Worm (Caenorhabditis elegans) whole organism, L1 larva: ENCODE data around the gene nhr-104.

Experiments used
- Y116A8C.19 ChIP-seq: sonication (generic microtip); optimal IDR thresholded peaks from 2 replicates; lab custom pipeline; 2016; ENCODE audit warnings: missing compliant biosample characterization, missing genetic modification characterization, borderline replicate concordance
- elt-2 ChIP-seq: sonication (generic microtip); optimal IDR thresholded peaks from 2 replicates; lab custom pipeline; 2016; ENCODE audit warnings: missing genetic modification characterization, mild to moderate bottlenecking, inconsistent platforms, missing compliant biosample characterization, missing genetic modification reagents

DNA sequence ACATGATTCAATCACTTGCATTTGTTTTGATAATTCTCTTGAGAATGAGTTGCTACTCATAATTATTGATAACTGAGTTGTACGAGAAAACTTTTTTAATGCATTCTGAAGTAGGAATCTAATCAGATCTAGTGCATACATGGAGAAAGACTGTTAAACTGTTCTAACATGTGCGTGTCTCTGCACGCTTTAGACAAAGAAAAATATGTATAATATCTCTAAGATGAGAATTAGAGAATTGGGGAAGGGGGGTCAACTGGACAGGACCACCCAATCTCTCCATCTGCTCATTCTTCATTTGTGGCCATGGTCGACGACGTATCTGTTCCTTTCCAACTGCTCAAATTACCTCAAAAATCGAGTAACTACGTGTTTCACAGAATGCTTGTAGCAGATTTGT, 51.2 kb downstream of the nhr-104 start, which contains the start of gene fbxb-78:
- TF ChIP-seq Y116A8C.19 (tag; lab: Kevin White, UChicago), result no peak
- no peak for TF ChIP-seq elt-2 (tag; lab: Kevin White, UChicago)
